Fruit fly (Drosophila melanogaster) whole organism, embryonic: ENCODE measurements around the gene CG13623.

Experiments
- CG11695 ChIP-seq: fragments of 200-800 bp; sonication (Bioruptor generic); IDR thresholded peaks from 3 replicates; pipeline ENCODE4 v1.3.6; 2022; ENCODE audit warnings: missing biosample characterization, missing genetic modification characterization
- CG18011 ChIP-seq: fragments of 200-800 bp; sonication (Bioruptor generic); optimal IDR thresholded peaks from 2 replicates; lab custom pipeline; 2017; ENCODE audit warnings: missing biosample characterization, missing genetic modification characterization, mild to moderate bottlenecking, moderate library complexity, missing genotype

dm6 chr3R:24577355-24577754, 47.0 kb upstream of the CG13623 start:
- TF ChIP-seq CG18011 (GFP tag; lab: Kevin White, UChicago) (no peak), CG11695 (GFP tag; lab: Robert Waterston, UW) (no peak)
